Fruit fly (Drosophila melanogaster): ENCODE results near the gene tim.
A peak's percentile ranks its signal among the peaks of the same experiment; 100 is the strongest.

Gene tim

dm6 chr2L:3534227-3534842, 26.4 kb upstream of the tim start (continued):
- TF ChIP-seq CG9705 (GFP tag; optimal IDR thresholded peaks at IDR 0.05): peak; percentile 63
- TF ChIP-seq h (GFP tag; optimal IDR thresholded peaks at IDR 0.05): peak; percentile 88
- peak; percentile 73 for TF ChIP-seq dmrt93B (GFP tag; optimal IDR thresholded peaks at IDR 0.05)
- peak; percentile 86 for TF ChIP-seq br (GFP tag; optimal IDR thresholded peaks at IDR 0.05)
- TF ChIP-seq lola (GFP tag; optimal IDR thresholded peaks at IDR 0.05): no peak
- peak; percentile 65 for TF ChIP-seq CG32264 (GFP tag; optimal IDR thresholded peaks at IDR 0.05)
- no peak for TF ChIP-seq sv (GFP tag; optimal IDR thresholded peaks at IDR 0.05)

- TF ChIP-seq dmrt93B (GFP tag; optimal IDR thresholded peaks at IDR 0.05) (no peak), lola (GFP tag; optimal IDR thresholded peaks at IDR 0.05) (no peak), h (GFP tag; optimal IDR thresholded peaks at IDR 0.05) (peak; percentile 19), fru (GFP tag; optimal IDR thresholded peaks at IDR 0.05) (peak; percentile 2), HLH106 (tag; optimal IDR thresholded peaks at IDR 0.05) (peak; percentile 20), psq (GFP tag; optimal IDR thresholded peaks at IDR 0.05) (peak; percentile 17), foxo (GFP tag; optimal IDR thresholded peaks at IDR 0.05) (peak in 1 of 2 experiments; percentile 40), CrebA (GFP tag; optimal IDR thresholded peaks at IDR 0.05; ENCODE audit: borderline replicate concordance) (no peak), ey (GFP tag; optimal IDR thresholded peaks at IDR 0.05) (peak; percentile 5)
These were observed 25.1 kb upstream of the tim start for dm6 chr2L:3532973-3533525.

- no peak for TF ChIP-seq foxo (GFP tag; optimal IDR thresholded peaks at IDR 0.05)
- peak; percentile 58 for TF ChIP-seq Myc (optimal IDR thresholded peaks at IDR 0.05)
- no peak for TF ChIP-seq CrebA (GFP tag; optimal IDR thresholded peaks at IDR 0.05; ENCODE audit: borderline replicate concordance)
These were observed 22.4 kb upstream of the tim start, which contains the start of the genes Spindly and IFT57 for dm6 chr2L:3530186-3530832. Gene Spindly (minus strand): TSS chr2L:3530317. Gene IFT57 (plus strand): TSS chr2L:3530789.

- no peak for TF ChIP-seq sv (GFP tag; optimal IDR thresholded peaks at IDR 0.05)
- no peak for TF ChIP-seq Dif (GFP tag; optimal IDR thresholded peaks at IDR 0.05; ENCODE audit: partially characterized antibody)
These were observed 16.8 kb upstream of the tim start, which contains the start of gene CG8852 for dm6 chr2L:3524729-3525181. Gene CG8852 (plus strand): TSS chr2L:3525131.

- TF ChIP-seq CG9705 (GFP tag; optimal IDR thresholded peaks at IDR 0.05) (no peak), tai (GFP tag; optimal IDR thresholded peaks at IDR 0.05) (no peak), usp (GFP tag; optimal IDR thresholded peaks at IDR 0.05) (no peak), dmrt93B (GFP tag; optimal IDR thresholded peaks at IDR 0.05) (no peak), HLH106 (tag; optimal IDR thresholded peaks at IDR 0.05) (no peak), br (GFP tag; optimal IDR thresholded peaks at IDR 0.05) (no peak), N (GFP tag; optimal IDR thresholded peaks at IDR 0.05) (no peak), Vsx2 (GFP tag; optimal IDR thresholded peaks at IDR 0.05; ENCODE audit: partially characterized antibody) (no peak), foxo (GFP tag; optimal IDR thresholded peaks at IDR 0.05) (no peak), sage (GFP tag; optimal IDR thresholded peaks at IDR 0.05) (no peak), Jra (GFP tag; optimal IDR thresholded peaks at IDR 0.05) (no peak)
These were observed 16.0 kb upstream of the tim start, which contains the start of gene Sr-CIV for dm6 chr2L:3523956-3524355. Gene Sr-CIV (minus strand): TSS chr2L:3524056.

- TF ChIP-seq Mio (GFP tag; optimal IDR thresholded peaks at IDR 0.05) (no peak), dsf (GFP tag; optimal IDR thresholded peaks at IDR 0.05; ENCODE audit: borderline replicate concordance) (no peak), Jra (GFP tag; optimal IDR thresholded peaks at IDR 0.05) (no peak), Hr78 (GFP tag; optimal IDR thresholded peaks at IDR 0.05) (no peak), ey (GFP tag; optimal IDR thresholded peaks at IDR 0.05) (no peak), tai (GFP tag; optimal IDR thresholded peaks at IDR 0.05) (no peak), CG9705 (GFP tag; optimal IDR thresholded peaks at IDR 0.05) (no peak), Hr83 (GFP tag; optimal IDR thresholded peaks at IDR 0.05; ENCODE audit: poor library complexity, severe bottlenecking) (no peak), usp (GFP tag; optimal IDR thresholded peaks at IDR 0.05) (no peak), fru (GFP tag; optimal IDR thresholded peaks at IDR 0.05) (no peak), br (GFP tag; optimal IDR thresholded peaks at IDR 0.05) (no peak), Abd-B (GFP tag; optimal IDR thresholded peaks at IDR 0.05) (no peak), woc (GFP tag; optimal IDR thresholded peaks at IDR 0.05) (no peak), CG32264 (GFP tag; optimal IDR thresholded peaks at IDR 0.05) (no peak), GATAd (GFP tag; optimal IDR thresholded peaks at IDR 0.05) (no peak), CrebA (GFP tag; optimal IDR thresholded peaks at IDR 0.05; ENCODE audit: borderline replicate concordance) (no peak), lola (GFP tag; optimal IDR thresholded peaks at IDR 0.05) (no peak)
These were observed 11.6 kb upstream of the tim start, which contains the start of the genes CG3213 and CG8851 for dm6 chr2L:3519551-3519950. Gene CG3213 (minus strand): TSS chr2L:3519651. Gene CG8851 (plus strand): TSS chr2L:3519677.
